Worm (Caenorhabditis elegans): ENCODE results near the gene acl-13.

ce11 chrIV:12404137-12404536 is 6.1 kb upstream of the acl-13 start, which contains the start of gene gex-3:
- TF ChIP-seq ref-1 (GFP tag; conservative IDR thresholded peaks at IDR 0.05): no peak
- no peak for TF ChIP-seq klf-2 (GFP tag; conservative IDR thresholded peaks at IDR 0.05)
- TF ChIP-seq med-1 (GFP tag; optimal IDR thresholded peaks at IDR 0.05; ENCODE audit: insufficient read depth): no peak
- TF ChIP-seq T22C8.4 (GFP tag; IDR thresholded peaks at IDR 0.05): no peak
- no peak for TF ChIP-seq flt-1 (GFP tag; IDR thresholded peaks at IDR 0.05)
- no peak; the same call in 1 of the 2 replicates for TF ChIP-seq ztf-23 (GFP tag; IDR thresholded peaks at IDR 0.05)
- TF ChIP-seq ztf-29 (GFP tag; IDR thresholded peaks at IDR 0.05): no peak
- no peak for TF ChIP-seq tab-1 (GFP tag; IDR thresholded peaks at IDR 0.05)
- TF ChIP-seq cog-1 (tag; optimal IDR thresholded peaks at IDR 0.05): peak; percentile 47

Data from whole organism, midembryonic.